Worm (Caenorhabditis elegans): ENCODE measurements around the gene Y34B4A.2.

- TF ChIP-seq nhr-237 (tag; optimal IDR thresholded peaks at IDR 0.05) (no peak), ztf-11 (tag; optimal IDR thresholded peaks at IDR 0.05) (no peak), ceh-16 (tag; optimal IDR thresholded peaks at IDR 0.05) (no peak), C34F6.9 (tag; optimal IDR thresholded peaks at IDR 0.05) (no peak), ama-1 (optimal IDR thresholded peaks at IDR 0.05) (no peak), nhr-129 (tag; optimal IDR thresholded peaks at IDR 0.05) (no peak), ZK546.5 (tag; optimal IDR thresholded peaks at IDR 0.05) (no peak), skn-1 (tag; optimal IDR thresholded peaks at IDR 0.05) (peak; percentile 28), elt-3 (tag; optimal IDR thresholded peaks at IDR 0.05) (no peak), nhr-6 (tag; optimal IDR thresholded peaks at IDR 0.05) (no peak), nhr-10 (tag; optimal IDR thresholded peaks at IDR 0.05) (no peak), nhr-77 (tag; optimal IDR thresholded peaks at IDR 0.05) (no peak), lin-13 (GFP tag; optimal IDR thresholded peaks at IDR 0.05) (no peak), unc-62 (GFP tag; optimal IDR thresholded peaks at IDR 0.05) (no peak)
These were observed 26.5 kb upstream of the Y34B4A.2 start, which contains the start of gene nspg-14 for ce11 chrX:5252798-5253197.

Measured in whole organism, L2 larva.